Comparison of ENCODE assay signal across 8 worm cellular contexts in genomic region chrIV:4093087-4093486, ce11.
A peak's percentile ranks its signal among the peaks of the same experiment; 100 is the strongest.
TF ChIP-seq lines count a peak whose summit lies in the region.

No protein-coding gene starts in this region.

TF ChIP-seq in whole organism, L1 larva, 84 proteins besides CTCF, POLR2A, EP300 and RAD21 (continues in another document):
- TF ChIP-seq nhr-28 (tag; optimal IDR thresholded peaks at IDR 0.05; lab: Kevin White, UChicago): no peak
- peak; percentile 40 for TF ChIP-seq nhr-11 (tag; optimal IDR thresholded peaks at IDR 0.05; lab: Kevin White, UChicago)
- peak; percentile 80 for TF ChIP-seq tbx-2 (tag; optimal IDR thresholded peaks at IDR 0.05; lab: Kevin White, UChicago)
- peak in 1 of 2 experiments; percentile 45 for TF ChIP-seq ztf-11 (tag; optimal IDR thresholded peaks at IDR 0.05; lab: Kevin White, UChicago)
- TF ChIP-seq mef-2 (tag; optimal IDR thresholded peaks at IDR 0.05; lab: Kevin White, UChicago): peak; percentile 67
- peak; percentile 53 for TF ChIP-seq pax-3 (tag; optimal IDR thresholded peaks at IDR 0.05; lab: Kevin White, UChicago)
- TF ChIP-seq lin-39 (tag; optimal IDR thresholded peaks at IDR 0.05; lab: Kevin White, UChicago): peak; percentile 53
- TF ChIP-seq nhr-71 (tag; optimal IDR thresholded peaks at IDR 0.05; lab: Kevin White, UChicago): peak; percentile 92
- peak; percentile 96 for TF ChIP-seq lin-14 (GFP tag; optimal IDR thresholded peaks at IDR 0.05; lab: Kevin White, UChicago)
- TF ChIP-seq isw-1 (GFP tag; IDR thresholded peaks at IDR 0.05; lab: Robert Waterston, UW): peak; percentile 71
- TF ChIP-seq elt-3 (tag; optimal IDR thresholded peaks at IDR 0.05; lab: Kevin White, UChicago): peak in 2 of 6 experiments; percentile 19 to 36

TF ChIP-seq in whole organism, L2 larva, 48 proteins besides CTCF, POLR2A, EP300 and RAD21 (continues in another document):
- TF ChIP-seq nhr-23 (tag; optimal IDR thresholded peaks at IDR 0.05; lab: Kevin White, UChicago) (no peak), nhr-12 (tag; optimal IDR thresholded peaks at IDR 0.05; lab: Kevin White, UChicago) (no peak), ztf-4 (tag; optimal IDR thresholded peaks at IDR 0.05; lab: Kevin White, UChicago) (peak; percentile 55), nhr-237 (tag; optimal IDR thresholded peaks at IDR 0.05; lab: Kevin White, UChicago) (peak; percentile 4), nhr-6 (tag; optimal IDR thresholded peaks at IDR 0.05; lab: Kevin White, UChicago) (peak; percentile 44), ceh-82 (tag; optimal IDR thresholded peaks at IDR 0.05; lab: Kevin White, UChicago) (peak; percentile 75), F13H6.1 (tag; optimal IDR thresholded peaks at IDR 0.05; lab: Kevin White, UChicago) (peak; percentile 91), lin-13 (GFP tag; optimal IDR thresholded peaks at IDR 0.05; lab: Kevin White, UChicago) (peak; percentile 66), crh-2 (tag; optimal IDR thresholded peaks at IDR 0.05; lab: Kevin White, UChicago) (peak; percentile 96), skn-1 (tag; optimal IDR thresholded peaks at IDR 0.05; lab: Kevin White, UChicago) (no peak), fos-1 (tag; optimal IDR thresholded peaks at IDR 0.05; lab: Kevin White, UChicago) (peak; percentile 90), gmeb-1 (tag; optimal IDR thresholded peaks at IDR 0.05; lab: Kevin White, UChicago) (peak; percentile 67)

TF ChIP-seq in whole organism, L3 larva, 47 proteins besides CTCF, POLR2A, EP300 and RAD21 (continues in another document):
- TF ChIP-seq fkh-10 (GFP tag; optimal IDR thresholded peaks at IDR 0.05; lab: Kevin White, UChicago) (no peak), elt-3 (tag; optimal IDR thresholded peaks at IDR 0.05; lab: Kevin White, UChicago) (no peak), nhr-11 (tag; optimal IDR thresholded peaks at IDR 0.05; lab: Kevin White, UChicago) (no peak), pha-4 (tag; optimal IDR thresholded peaks at IDR 0.05; lab: Kevin White, UChicago) (peak; percentile 76), eor-1 (tag; optimal IDR thresholded peaks at IDR 0.05; lab: Kevin White, UChicago) (no peak), snpc-4 (tag; optimal IDR thresholded peaks at IDR 0.05; lab: Kevin White, UChicago) (peak; percentile 62), nhr-25 (tag; optimal IDR thresholded peaks at IDR 0.05; lab: Kevin White, UChicago) (peak; percentile 70), ceh-82 (tag; optimal IDR thresholded peaks at IDR 0.05; lab: Kevin White, UChicago) (no peak), ceh-28 (tag; optimal IDR thresholded peaks at IDR 0.05; lab: Kevin White, UChicago) (peak; percentile 92), hmg-11 (tag; optimal IDR thresholded peaks at IDR 0.05; lab: Kevin White, UChicago) (peak; percentile 94), ama-1 (optimal IDR thresholded peaks at IDR 0.05; lab: Kevin White, UChicago) (peak; percentile 1), lin-39 (tag; optimal IDR thresholded peaks at IDR 0.05; lab: Kevin White, UChicago) (peak; percentile 70)

TF ChIP-seq in whole organism, L4 larva, 104 proteins besides CTCF, POLR2A, EP300 and RAD21 (continues in another document):
- peak; percentile 68 for TF ChIP-seq nhr-48 (tag; optimal IDR thresholded peaks at IDR 0.05; lab: Kevin White, UChicago)
- peak; percentile 10 for TF ChIP-seq nhr-11 (tag; optimal IDR thresholded peaks at IDR 0.05; lab: Kevin White, UChicago)
- peak; percentile 75 for TF ChIP-seq mep-1 (tag; optimal IDR thresholded peaks at IDR 0.05; lab: Kevin White, UChicago)
- TF ChIP-seq hlh-11 (tag; optimal IDR thresholded peaks at IDR 0.05; lab: Kevin White, UChicago): peak; percentile 90
- TF ChIP-seq rbr-2 (tag; optimal IDR thresholded peaks at IDR 0.05; lab: Kevin White, UChicago): peak; percentile 79
- TF ChIP-seq dpl-1 (GFP tag; optimal IDR thresholded peaks at IDR 0.05; lab: Kevin White, UChicago): peak; percentile 52
- no peak for TF ChIP-seq ceh-62 (tag; optimal IDR thresholded peaks at IDR 0.05; lab: Kevin White, UChicago)
- peak; percentile 12 for TF ChIP-seq nhr-77 (tag; optimal IDR thresholded peaks at IDR 0.05; lab: Kevin White, UChicago)
- TF ChIP-seq ztf-7 (tag; optimal IDR thresholded peaks at IDR 0.05; lab: Kevin White, UChicago): no peak
- no peak for TF ChIP-seq mxl-3 (GFP tag; optimal IDR thresholded peaks at IDR 0.05; lab: Kevin White, UChicago)
- peak; percentile 92 for TF ChIP-seq hmg-1.1 (GFP tag; IDR thresholded peaks at IDR 0.05; lab: Robert Waterston, UW)
- TF ChIP-seq F37D6.2 (tag; optimal IDR thresholded peaks at IDR 0.05; lab: Kevin White, UChicago): peak; percentile 53

TF ChIP-seq in whole organism, late embryonic, 69 proteins besides CTCF, POLR2A, EP300 and RAD21 (continues in another document):
- TF ChIP-seq zip-5 (tag; optimal IDR thresholded peaks at IDR 0.05; lab: Kevin White, UChicago) (no peak), C38D4.7 (GFP tag; optimal IDR thresholded peaks at IDR 0.05; lab: Kevin White, UChicago) (no peak), ceh-31 (tag; optimal IDR thresholded peaks at IDR 0.05; lab: Kevin White, UChicago) (peak; percentile 66), lim-6 (tag; optimal IDR thresholded peaks at IDR 0.05; lab: Kevin White, UChicago) (no peak), hlh-8 (tag; optimal IDR thresholded peaks at IDR 0.05; lab: Kevin White, UChicago) (no peak), ceh-30 (tag; optimal IDR thresholded peaks at IDR 0.05; lab: Kevin White, UChicago) (no peak), ceh-18 (tag; optimal IDR thresholded peaks at IDR 0.05; lab: Kevin White, UChicago) (peak; percentile 73), K09A11.1 (tag; optimal IDR thresholded peaks at IDR 0.05; lab: Kevin White, UChicago; ENCODE audit: insufficient read depth) (no peak), Y22D7AL.16 (tag; optimal IDR thresholded peaks at IDR 0.05; lab: Kevin White, UChicago) (no peak), pax-1 (tag; optimal IDR thresholded peaks at IDR 0.05; lab: Kevin White, UChicago) (no peak), nhr-232 (tag; optimal IDR thresholded peaks at IDR 0.05; lab: Kevin White, UChicago) (no peak), ceh-48 (tag; optimal IDR thresholded peaks at IDR 0.05; lab: Kevin White, UChicago) (peak; percentile 22), C08G9.2 (tag; optimal IDR thresholded peaks at IDR 0.05; lab: Kevin White, UChicago) (peak; percentile 37)

TF ChIP-seq in whole organism, midembryonic, 9 proteins besides CTCF, POLR2A, EP300 and RAD21:
- no peak for TF ChIP-seq med-1 (GFP tag; optimal IDR thresholded peaks at IDR 0.05; lab: Kevin White, UChicago; ENCODE audit: insufficient read depth)
- no peak for TF ChIP-seq flt-1 (GFP tag; IDR thresholded peaks at IDR 0.05; lab: Robert Waterston, UW)
- no peak for TF ChIP-seq klf-2 (GFP tag; conservative IDR thresholded peaks at IDR 0.05; lab: Robert Waterston, UW)
- peak; percentile 85 for TF ChIP-seq ztf-29 (GFP tag; IDR thresholded peaks at IDR 0.05; lab: Robert Waterston, UW)
- TF ChIP-seq tab-1 (GFP tag; IDR thresholded peaks at IDR 0.05; lab: Robert Waterston, UW): no peak
- TF ChIP-seq ztf-23 (GFP tag; IDR thresholded peaks at IDR 0.05; lab: Robert Waterston, UW): no peak
- TF ChIP-seq T22C8.4 (GFP tag; IDR thresholded peaks at IDR 0.05; lab: Robert Waterston, UW): peak; percentile 73; the same call in 1 of the 2 replicates
- TF ChIP-seq ref-1 (GFP tag; conservative IDR thresholded peaks at IDR 0.05; lab: Robert Waterston, UW): no peak
- no peak for TF ChIP-seq cog-1 (tag; optimal IDR thresholded peaks at IDR 0.05; lab: Kevin White, UChicago)

TF ChIP-seq in whole organism, mixed stage, embryonic, 35 proteins besides CTCF, POLR2A, EP300 and RAD21:
- TF ChIP-seq unc-62 (GFP tag; optimal IDR thresholded peaks at IDR 0.05; lab: Kevin White, UChicago) (peak; percentile 19), nhr-237 (tag; optimal IDR thresholded peaks at IDR 0.05; lab: Kevin White, UChicago) (peak; percentile 17), ces-1 (GFP tag; optimal IDR thresholded peaks at IDR 0.05; lab: Kevin White, UChicago) (peak; percentile 56), nhr-2 (tag; optimal IDR thresholded peaks at IDR 0.05; lab: Kevin White, UChicago) (no peak), unc-120 (tag; optimal IDR thresholded peaks at IDR 0.05; lab: Kevin White, UChicago; ENCODE audit: poor library complexity, severe bottlenecking) (peak; percentile 36), ham-2 (GFP tag; optimal IDR thresholded peaks at IDR 0.05; lab: Kevin White, UChicago) (peak; percentile 17), pha-4 (tag; optimal IDR thresholded peaks at IDR 0.05; lab: Kevin White, UChicago) (no peak), bed-3 (GFP tag; optimal IDR thresholded peaks at IDR 0.05; lab: Kevin White, UChicago) (no peak)

TF ChIP-seq in whole organism, young adult, 124 proteins besides CTCF, POLR2A, EP300 and RAD21 (continues in another document):
- TF ChIP-seq F10E7.11 (tag; optimal IDR thresholded peaks at IDR 0.05; lab: Kevin White, UChicago): no peak
- peak; percentile 65; the same call in 1 of the 2 replicates for TF ChIP-seq pbrm-1 (GFP tag; IDR thresholded peaks at IDR 0.05; lab: Robert Waterston, UW)
- TF ChIP-seq nhr-90 (tag; optimal IDR thresholded peaks at IDR 0.05; lab: Kevin White, UChicago): peak; percentile 3
- TF ChIP-seq C06A6.2 (GFP tag; conservative IDR thresholded peaks at IDR 0.05; lab: Robert Waterston, UW): peak; percentile 42; the same call in 1 of the 2 replicates
- peak; percentile 73 for TF ChIP-seq atf-7 (tag; optimal IDR thresholded peaks at IDR 0.05; lab: Kevin White, UChicago)
- TF ChIP-seq hmg-1.2 (GFP tag; IDR thresholded peaks at IDR 0.05; lab: Robert Waterston, UW): peak; percentile 92
- no peak for TF ChIP-seq T07F8.4 (tag; optimal IDR thresholded peaks at IDR 0.05; lab: Kevin White, UChicago)
- no peak for TF ChIP-seq F39B2.1 (GFP tag; IDR thresholded peaks at IDR 0.05; lab: Robert Waterston, UW)
- peak; percentile 76 for TF ChIP-seq nfyb-1 (GFP tag; IDR thresholded peaks at IDR 0.05; lab: Robert Waterston, UW)
- TF ChIP-seq somi-1 (GFP tag; optimal IDR thresholded peaks at IDR 0.05; lab: Kevin White, UChicago): peak; percentile 44
- peak; percentile 73 for TF ChIP-seq lin-40 (tag; optimal IDR thresholded peaks at IDR 0.05; lab: Kevin White, UChicago)
- peak; percentile 72 for TF ChIP-seq K12H6.12 (tag; optimal IDR thresholded peaks at IDR 0.05; lab: Kevin White, UChicago)
- TF ChIP-seq lin-35 (GFP tag; optimal IDR thresholded peaks at IDR 0.05; lab: Kevin White, UChicago): peak in 1 of 3 experiments; percentile 37
- peak; percentile 6 to 56 for TF ChIP-seq let-607 (tag; optimal IDR thresholded peaks at IDR 0.05; lab: Kevin White, UChicago)
- peak; percentile 10 for TF ChIP-seq tbp1 (GFP tag; optimal IDR thresholded peaks at IDR 0.05; lab: Kevin White, UChicago)
- peak; percentile 95 for TF ChIP-seq zfh-2 (GFP tag; conservative IDR thresholded peaks at IDR 0.05; lab: Robert Waterston, UW)
- no peak for TF ChIP-seq snpc-4 (GFP tag; optimal IDR thresholded peaks at IDR 0.05; lab: Kevin White, UChicago)
- TF ChIP-seq snpc-4 (tag; optimal IDR thresholded peaks at IDR 0.05; lab: Kevin White, UChicago): peak in 2 of 4 experiments; percentile 24 to 31
- TF ChIP-seq nhr-80 (tag; optimal IDR thresholded peaks at IDR 0.05; lab: Kevin White, UChicago): peak; percentile 48
- TF ChIP-seq efl-1 (GFP tag; optimal IDR thresholded peaks at IDR 0.05; lab: Kevin White, UChicago): no peak
- TF ChIP-seq cebp-1 (GFP tag; IDR thresholded peaks at IDR 0.05; lab: Robert Waterston, UW): no peak
- TF ChIP-seq cebp-1 (tag; optimal IDR thresholded peaks at IDR 0.05; lab: Kevin White, UChicago): peak; percentile 84
- TF ChIP-seq pha-4 (tag; optimal IDR thresholded peaks at IDR 0.05; lab: Kevin White, UChicago): no peak
